Fruit fly (Drosophila melanogaster) S2 (cell line): ENCODE measurements around the gene Cyp311a1.

Experiments used
- CG8478 ChIP-seq: fragments of >200 bp; optimal IDR thresholded peaks from 2 replicates; lab custom pipeline; 2018
- CTCF ChIP-seq, 2 experiments: fragments of >200 bp; optimal IDR thresholded peaks; 2 replicates each; lab custom pipeline; 2018

DNA sequence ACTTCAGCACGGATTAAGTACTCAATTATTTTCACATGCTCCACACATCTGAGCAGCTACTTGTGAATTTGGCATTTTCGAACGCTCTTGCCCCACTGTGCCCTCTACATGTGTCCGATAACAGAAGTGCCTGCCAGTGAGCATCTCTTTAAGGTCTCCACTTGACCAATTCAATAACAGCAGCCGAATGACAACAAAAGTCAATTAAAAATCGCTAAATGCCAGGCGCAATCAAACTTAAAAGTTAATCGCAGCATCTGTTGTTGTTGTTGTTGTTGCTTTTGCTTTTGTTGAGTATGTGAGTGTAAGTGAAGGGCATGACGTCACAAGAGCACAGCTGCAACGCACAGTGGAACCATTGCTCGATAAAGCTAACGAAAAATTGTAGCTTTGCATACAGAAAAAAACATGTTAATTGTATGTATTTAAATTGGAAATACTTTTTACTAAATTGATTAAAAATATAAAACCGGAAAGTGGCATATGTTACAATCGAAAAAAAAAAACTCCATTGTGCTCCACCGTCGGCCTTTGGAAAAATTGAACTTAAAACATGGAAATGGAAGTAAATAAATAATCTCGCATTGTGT lies 16.4 kb downstream of the Cyp311a1 start:
- TF ChIP-seq CTCF (optimal IDR thresholded peaks at IDR 0.05; lab: Kevin White, UChicago) (no peak), CG8478 (lab: Kevin White, UChicago) (no peak)
